Fruit fly (Drosophila melanogaster): ENCODE results near the gene Abl.

Abl gene

dm6 chr3L:16567495-16567894 is 80.2 kb downstream of the Abl start:
- TF ChIP-seq ovo (GFP tag; optimal IDR thresholded peaks at IDR 0.05) (no peak), CG5204 (GFP tag; optimal IDR thresholded peaks at IDR 0.05) (no peak), CG7045 (GFP tag; optimal IDR thresholded peaks at IDR 0.05) (no peak), kay (GFP tag; ENCODE audit: borderline replicate concordance) (no peak), tj (GFP tag; optimal IDR thresholded peaks at IDR 0.05) (no peak), pad (GFP tag; optimal IDR thresholded peaks at IDR 0.05) (no peak), CG1620 (GFP tag; optimal IDR thresholded peaks at IDR 0.05) (no peak), bab1 (GFP tag; optimal IDR thresholded peaks at IDR 0.05) (no peak), CG14711 (tag; optimal IDR thresholded peaks at IDR 0.05) (no peak), Mnt (GFP tag; optimal IDR thresholded peaks at IDR 0.05) (no peak), Clk (GFP tag; optimal IDR thresholded peaks at IDR 0.05) (no peak), CG7101 (tag; optimal IDR thresholded peaks at IDR 0.05) (no peak), Crg-1 (GFP tag; optimal IDR thresholded peaks at IDR 0.05) (no peak), CG33017 (tag; optimal IDR thresholded peaks at IDR 0.05) (no peak), CG11617 (GFP tag; optimal IDR thresholded peaks at IDR 0.05) (no peak), CG12768 (GFP tag; optimal IDR thresholded peaks at IDR 0.05) (no peak), Hr96 (GFP tag; optimal IDR thresholded peaks at IDR 0.05) (no peak), cic (GFP tag; optimal IDR thresholded peaks at IDR 0.05) (no peak), cnc (optimal IDR thresholded peaks at IDR 0.05) (no peak)

- no peak for TF ChIP-seq CG1620 (GFP tag; optimal IDR thresholded peaks at IDR 0.05)
- TF ChIP-seq Crg-1 (GFP tag; optimal IDR thresholded peaks at IDR 0.05), result no peak
- no peak for TF ChIP-seq toe (GFP tag; optimal IDR thresholded peaks at IDR 0.05)
- TF ChIP-seq bab1 (GFP tag; optimal IDR thresholded peaks at IDR 0.05), result no peak
- TF ChIP-seq Mnt (GFP tag; optimal IDR thresholded peaks at IDR 0.05), result no peak
- no peak for TF ChIP-seq CG7101 (tag; optimal IDR thresholded peaks at IDR 0.05)
- no peak for TF ChIP-seq CG12768 (GFP tag; optimal IDR thresholded peaks at IDR 0.05)
Observed at dm6 chr3L:16566700-16567221, 80.9 kb downstream of the Abl start, which contains the start of gene UQCR-6.4L. TSS of gene UQCR-6.4L (plus strand) at chr3L:16566750.

- TF ChIP-seq toe (GFP tag; optimal IDR thresholded peaks at IDR 0.05), result no peak
Observed at dm6 chr3L:16566093-16566492, 81.6 kb downstream of the Abl start.
